Fruit fly (Drosophila melanogaster): ENCODE results near the gene spel1.

dm6 chr2L:14397948-14398347 lies 36.1 kb downstream of the spel1 start:
- TF ChIP-seq CTCF (optimal IDR thresholded peaks at IDR 0.05) (no peak), CG8478 (optimal IDR thresholded peaks at IDR 0.05) (no peak)
